Worm (Caenorhabditis elegans) whole organism, L4 larva: ENCODE measurements around the gene Y38F2AR.3.

Experiments used
- lin-1 ChIP-seq: fragments of 200-800 bp; sonication (Bioruptor generic); IDR thresholded peaks from 2 replicates; pipeline ENCODE4 v1.3.6; 2022; ENCODE audit warnings: missing genetic modification reagents, missing genetic modification characterization, missing compliant biosample characterization
- nhr-77 ChIP-seq: fragments of 150-350 bp; optimal IDR thresholded peaks from 2 replicates; lab custom pipeline; 2014; ENCODE audit warnings: missing biosample characterization, missing genetic modification characterization
- pha-4 ChIP-seq, 2 experiments: fragments of 150-350 bp in 1 of 2; fragments of 200-800 bp in 1 of 2; sonication (Bioruptor generic) in 1 of 2; IDR thresholded peaks in 1 of 2; optimal IDR thresholded peaks in 1 of 2; 2 replicates each; pipeline versions ENCODE4 v1.3.6 to Lab custom; 2014 to 2022; ENCODE audit warnings: missing genetic modification characterization in 2 of 2, missing genetic modification reagents in 2 of 2, missing biosample characterization in 1 of 2, missing compliant biosample characterization in 1 of 2
- sdz-12 ChIP-seq: fragments of 200-800 bp; sonication (Bioruptor generic); optimal IDR thresholded peaks from 2 replicates; lab custom pipeline; 2018; ENCODE audit warnings: mild to moderate bottlenecking, missing genetic modification characterization, missing compliant biosample characterization

DNA sequence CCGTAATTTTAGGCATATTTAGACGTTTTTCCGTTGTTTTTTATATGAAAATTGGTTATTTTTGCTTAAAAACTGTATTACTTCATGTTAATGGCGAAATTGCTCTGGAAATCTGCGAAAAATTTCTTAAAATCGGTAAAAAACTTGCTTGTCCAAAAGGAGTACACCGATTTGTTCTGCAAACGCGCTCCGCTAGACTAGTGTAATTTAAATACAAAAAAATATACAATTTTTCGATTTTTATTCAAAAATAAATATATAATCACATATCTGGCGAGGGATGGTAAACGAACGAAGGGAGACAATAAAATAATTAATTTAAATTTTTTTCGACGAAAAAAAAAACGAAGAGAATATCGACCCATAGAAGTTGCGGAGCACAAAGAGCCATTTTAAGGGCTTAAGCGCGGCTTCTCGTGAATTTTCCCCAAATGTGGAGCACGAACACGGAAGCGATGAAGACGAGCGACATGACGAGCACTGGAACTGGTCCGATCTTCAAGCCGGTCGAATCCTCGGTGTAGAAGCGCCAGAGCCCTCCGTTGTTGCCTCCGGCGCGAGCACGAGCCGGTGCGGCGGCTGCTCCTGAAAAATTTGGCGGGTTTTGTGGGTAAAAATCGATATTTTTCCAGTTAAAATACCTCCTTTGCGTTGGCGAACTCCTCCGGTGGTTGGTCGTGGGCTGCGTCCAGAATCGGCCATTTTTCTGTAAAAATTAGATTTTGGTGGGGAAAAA lies 4.3 kb downstream of the Y38F2AR.3 start, which contains the start of gene sec-61.B:
- TF ChIP-seq nhr-77 (tag; lab: Kevin White, UChicago) (peak; percentile 6), sdz-12 (no peak), lin-1 (GFP tag; lab: Robert Waterston, UW) (no peak), pha-4 (GFP tag; IDR thresholded peaks at IDR 0.05; lab: Robert Waterston, UW) (no peak), pha-4 (tag; optimal IDR thresholded peaks at IDR 0.05; lab: Kevin White, UChicago) (no peak)
